Worm (Caenorhabditis elegans) whole organism, young adult: Measurements from ENCODE around the gene K02E2.7.

Source experiments
- B0261.1 ChIP-seq: sonication (generic microtip); optimal IDR thresholded peaks from 2 replicates; lab custom pipeline; 2016; ENCODE audit warnings: mild to moderate bottlenecking, missing genetic modification characterization, moderate library complexity, missing compliant biosample characterization
- F22D6.2 ChIP-seq: sonication (generic microtip); optimal IDR thresholded peaks from 2 replicates; lab custom pipeline; 2016; ENCODE audit warnings: mild to moderate bottlenecking, missing genetic modification characterization, missing compliant biosample characterization
- F55B11.4 ChIP-seq: sonication (generic microtip); optimal IDR thresholded peaks from 2 replicates; lab custom pipeline; 2016; ENCODE audit warnings: missing compliant biosample characterization, missing genetic modification characterization, borderline replicate concordance; ENCODE audit not compliant: insufficient read depth
- Y53G8AR.9 ChIP-seq: fragments of 200-800 bp; sonication (Bioruptor generic); conservative IDR thresholded peaks from 2 replicates; pipeline ENCODE4 v1.3.6; 2022; ENCODE audit warnings: missing genetic modification reagents, missing genetic modification characterization, missing compliant biosample characterization
- aptf-2 ChIP-seq: fragments of 200-800 bp; sonication (Bioruptor generic); conservative IDR thresholded peaks from 2 replicates; pipeline ENCODE4 v1.3.6; 2022; ENCODE audit warnings: missing genetic modification reagents, missing genetic modification characterization, missing compliant biosample characterization
- aptf-3 ChIP-seq: fragments of 200-800 bp; sonication (Bioruptor generic); IDR thresholded peaks from 2 replicates; pipeline ENCODE4 v1.3.6; 2022; ENCODE audit warnings: missing genetic modification characterization, missing compliant biosample characterization
- attf-6 ChIP-seq: fragments of 200-800 bp; sonication (Bioruptor generic); IDR thresholded peaks from 2 replicates; pipeline ENCODE4 v1.3.6; 2022; ENCODE audit warnings: missing genetic modification reagents, missing genetic modification characterization, missing compliant biosample characterization
- dox-1 ChIP-seq: fragments of 200-800 bp; sonication (Bioruptor generic); IDR thresholded peaks from 2 replicates; pipeline ENCODE4 v1.3.6; 2022; ENCODE audit warnings: missing genetic modification reagents, missing genetic modification characterization, missing compliant biosample characterization
- lag-1 ChIP-seq: fragments of 200-800 bp; sonication (Bioruptor generic); IDR thresholded peaks from 2 replicates; pipeline ENCODE4 v1.3.6; 2022; ENCODE audit warnings: missing genetic modification reagents, missing genetic modification characterization, missing compliant biosample characterization
- nhr-179 ChIP-seq: sonication (generic microtip); optimal IDR thresholded peaks from 2 replicates; lab custom pipeline; 2016; ENCODE audit warnings: mild to moderate bottlenecking, missing genetic modification characterization, missing compliant biosample characterization
- sptf-2 ChIP-seq: fragments of 200-800 bp; sonication (Bioruptor generic); optimal IDR thresholded peaks from 2 replicates; lab custom pipeline; 2018; ENCODE audit warnings: mild to moderate bottlenecking, missing genetic modification characterization, missing compliant biosample characterization
- ztf-25 ChIP-seq: fragments of 200-800 bp; sonication (Bioruptor generic); IDR thresholded peaks from 2 replicates; pipeline ENCODE4 v1.3.6; 2022; ENCODE audit warnings: missing genetic modification reagents, missing genetic modification characterization, missing compliant biosample characterization
- ztf-3 ChIP-seq: fragments of 200-800 bp; sonication (Bioruptor generic); optimal IDR thresholded peaks from 2 replicates; lab custom pipeline; 2018; ENCODE audit warnings: mild to moderate bottlenecking, missing genetic modification characterization, missing compliant biosample characterization

The K02E2.7 gene

ce11 chrV:20335264-20335663, 51.6 kb downstream of the K02E2.7 start, which contains the start of gene Y38H6A.5:
Gene Y38H6A.5, minus strand, starts transcription at chrV:20335364.
- TF ChIP-seq lag-1 = no peak
- TF ChIP-seq Y53G8AR.9 (GFP tag; lab: Robert Waterston, UW) = no peak
- TF ChIP-seq dox-1 (GFP tag; lab: Robert Waterston, UW) = no peak
- no peak for TF ChIP-seq nhr-179 (tag; lab: Kevin White, UChicago)
- TF ChIP-seq sptf-2 = no peak
- no peak for TF ChIP-seq ztf-25 (GFP tag; lab: Robert Waterston, UW)
- TF ChIP-seq attf-6 (GFP tag; lab: Robert Waterston, UW) = no peak
- no peak for TF ChIP-seq F22D6.2 (tag; lab: Kevin White, UChicago)
- TF ChIP-seq aptf-3 = no peak
- TF ChIP-seq aptf-2 (GFP tag; lab: Robert Waterston, UW) = no peak
- no peak for TF ChIP-seq B0261.1
- no peak for TF ChIP-seq ztf-3 (GFP tag; lab: Kevin White, UChicago)
- TF ChIP-seq F55B11.4 (tag; lab: Kevin White, UChicago) = no peak
